Fruit fly (Drosophila melanogaster) whole organism, embryonic: ENCODE measurements around the gene Polr2D.

Experiments used
- CG13123 ChIP-seq: fragments of 200-800 bp; sonication (Bioruptor generic); optimal IDR thresholded peaks from 2 replicates; lab custom pipeline; 2016; ENCODE audit warnings: missing biosample characterization, missing genetic modification characterization
- CG13894 ChIP-seq: fragments of 200-800 bp; sonication (Bioruptor generic); optimal IDR thresholded peaks from 3 replicates; lab custom pipeline; 2018; ENCODE audit warnings: missing biosample characterization, mild to moderate bottlenecking, missing genetic modification characterization, moderate library complexity
- CG16779 ChIP-seq: fragments of 200-800 bp; sonication (Bioruptor generic); IDR thresholded peaks from 2 replicates; pipeline ENCODE4 v1.3.6; 2022; ENCODE audit warnings: missing biosample characterization, missing genetic modification characterization
- CG18599 ChIP-seq: fragments of 200-800 bp; sonication (Bioruptor generic); optimal IDR thresholded peaks from 3 replicates; lab custom pipeline; 2017; ENCODE audit warnings: missing biosample characterization, missing genetic modification characterization, mild to moderate bottlenecking, moderate library complexity, missing genetic modification reagents
- CG5245 ChIP-seq: fragments of 200-800 bp; sonication (Bioruptor generic); optimal IDR thresholded peaks from 3 replicates; lab custom pipeline; 2016; ENCODE audit warnings: missing biosample characterization, missing genetic modification characterization
- CG7963 ChIP-seq: fragments of 200-800 bp; sonication (Bioruptor generic); IDR thresholded peaks from 3 replicates; pipeline ENCODE4 v1.3.6; 2022; ENCODE audit warnings: missing biosample characterization, missing genetic modification characterization; ENCODE audit not compliant: partially characterized antibody
- CG8765 ChIP-seq: fragments of 200-800 bp; sonication (Bioruptor generic); IDR thresholded peaks from 2 replicates; pipeline ENCODE4 v1.3.6; 2022; ENCODE audit warnings: missing biosample characterization, missing genetic modification characterization
- CG9215 ChIP-seq: fragments of 200-800 bp; sonication (Bioruptor generic); IDR thresholded peaks from 2 replicates; pipeline ENCODE4 v1.3.6; 2022; ENCODE audit warnings: missing biosample characterization, missing genetic modification characterization
- CTCF ChIP-seq: fragments of 200-800 bp; sonication (Bioruptor generic); optimal IDR thresholded peaks from 2 replicates; lab custom pipeline; 2017; ENCODE audit warnings: missing biosample characterization, mild to moderate bottlenecking, missing genetic modification characterization, moderate library complexity
- D19A ChIP-seq: fragments of 200-800 bp; optimal IDR thresholded peaks from 3 replicates; lab custom pipeline; 2019; ENCODE audit warnings: missing biosample characterization, mild to moderate bottlenecking, missing genetic modification characterization, moderate library complexity
- D19B ChIP-seq: fragments of 200-800 bp; sonication (Bioruptor generic); optimal IDR thresholded peaks from 2 replicates; lab custom pipeline; 2017; ENCODE audit warnings: missing biosample characterization, mild to moderate bottlenecking, missing genetic modification characterization
- Dad ChIP-seq: fragments of 200-800 bp; sonication (Bioruptor generic); optimal IDR thresholded peaks from 3 replicates; lab custom pipeline; 2016; ENCODE audit warnings: missing biosample characterization, missing genetic modification characterization
- Dbx ChIP-seq: fragments of 200-800 bp; sonication (Bioruptor generic); IDR thresholded peaks from 3 replicates; pipeline ENCODE4 v1.3.6; 2022; ENCODE audit warnings: missing biosample characterization, missing genetic modification characterization
- Deaf1 ChIP-seq: fragments of 200-800 bp; optimal IDR thresholded peaks from 3 replicates; lab custom pipeline; 2019; ENCODE audit warnings: missing biosample characterization, mild to moderate bottlenecking, missing genetic modification characterization, moderate library complexity
- Dref ChIP-seq: fragments of 200-800 bp; sonication (Bioruptor generic); IDR thresholded peaks from 2 replicates; pipeline ENCODE4 v1.3.6; 2022; ENCODE audit warnings: missing biosample characterization, missing genetic modification characterization
- Eip74EF ChIP-seq, 2 experiments: fragments of 200-800 bp in 1 of 2; fragments of >200 bp in 1 of 2; sonication (Bioruptor generic) in 1 of 2; optimal IDR thresholded peaks; 2 replicates each; lab custom pipeline; 2017 to 2019; ENCODE audit warnings: missing biosample characterization in 2 of 2, missing genetic modification characterization in 2 of 2, mild to moderate bottlenecking in 1 of 2, moderate library complexity in 1 of 2
- Hr3 ChIP-seq: fragments of 200-800 bp; sonication (Bioruptor generic); optimal IDR thresholded peaks from 3 replicates; lab custom pipeline; 2016; ENCODE audit warnings: missing biosample characterization, missing genetic modification characterization
- Hr51 ChIP-seq, 2 experiments: fragments of 200-800 bp; sonication (Bioruptor generic); optimal IDR thresholded peaks; 2 replicates in 1 of 2; 3 replicates in 1 of 2; lab custom pipeline; 2016 to 2018; ENCODE audit warnings: missing biosample characterization in 2 of 2, missing genetic modification characterization in 2 of 2, mild to moderate bottlenecking in 1 of 2, moderate library complexity in 1 of 2
- Hr78 ChIP-seq, 2 experiments: fragments of 200-800 bp in 1 of 2; fragments of >200 bp in 1 of 2; sonication (Bioruptor generic) in 1 of 2; optimal IDR thresholded peaks; 2 replicates each; lab custom pipeline; 2017 to 2019; ENCODE audit warnings: missing biosample characterization in 2 of 2, missing genetic modification characterization in 2 of 2, mild to moderate bottlenecking in 1 of 2, moderate library complexity in 1 of 2
- Hsf ChIP-seq: fragments of 200-800 bp; sonication (Bioruptor generic); optimal IDR thresholded peaks from 3 replicates; lab custom pipeline; 2016; ENCODE audit warnings: missing biosample characterization, missing genetic modification characterization
- Lim3 ChIP-seq: fragments of 200-800 bp; sonication (Bioruptor generic); IDR thresholded peaks from 2 replicates; pipeline ENCODE4 v1.3.6; 2022; ENCODE audit warnings: missing biosample characterization, missing genetic modification characterization
- MTF-1 ChIP-seq: fragments of 200-800 bp; sonication (Bioruptor generic); optimal IDR thresholded peaks from 2 replicates; lab custom pipeline; 2018; ENCODE audit warnings: missing biosample characterization, mild to moderate bottlenecking, missing genetic modification characterization, borderline replicate concordance
- Med ChIP-seq: fragments of 200-800 bp; sonication (Bioruptor generic); peaks from one replicate; lab custom pipeline; 2016; ENCODE audit warnings: missing biosample characterization, missing genetic modification characterization, mild to moderate bottlenecking, inconsistent platforms, moderate library complexity
- Myb ChIP-seq: fragments of 200-800 bp; sonication (Bioruptor generic); optimal IDR thresholded peaks from 2 replicates; lab custom pipeline; 2016; ENCODE audit warnings: missing biosample characterization, missing genetic modification characterization
- Nf-YC ChIP-seq: fragments of 200-800 bp; optimal IDR thresholded peaks from 3 replicates; lab custom pipeline; 2019; ENCODE audit warnings: missing biosample characterization, mild to moderate bottlenecking, missing genetic modification characterization, moderate library complexity
- Side ChIP-seq: fragments of 200-800 bp; sonication (Bioruptor generic); optimal IDR thresholded peaks from 2 replicates; lab custom pipeline; 2016; ENCODE audit warnings: missing biosample characterization, missing genetic modification characterization
- Sry-δ ChIP-seq: fragments of 200-800 bp; sonication (Bioruptor generic); optimal IDR thresholded peaks from 2 replicates; lab custom pipeline; 2016; ENCODE audit warnings: missing biosample characterization, missing genetic modification characterization
- abd-A ChIP-seq: fragments of 200-800 bp; sonication (Bioruptor generic); optimal IDR thresholded peaks from 3 replicates; lab custom pipeline; 2019; ENCODE audit warnings: missing biosample characterization, mild to moderate bottlenecking, missing genetic modification characterization, moderate library complexity
- ap ChIP-seq: fragments of 200-800 bp; sonication (Bioruptor generic); IDR thresholded peaks from 2 replicates; pipeline ENCODE4 v1.3.6; 2022; ENCODE audit warnings: missing biosample characterization, missing genetic modification characterization
- ash1 ChIP-seq: fragments of 200-800 bp; sonication (Bioruptor generic); optimal IDR thresholded peaks from 2 replicates; lab custom pipeline; 2018; ENCODE audit warnings: missing biosample characterization, mild to moderate bottlenecking, missing genetic modification characterization
- ato ChIP-seq: fragments of 200-800 bp; sonication (Bioruptor generic); IDR thresholded peaks from 2 replicates; pipeline ENCODE4 v1.3.6; 2022; ENCODE audit warnings: missing biosample characterization, missing genetic modification characterization; ENCODE audit not compliant: partially characterized antibody
- chif ChIP-seq, 2 experiments: fragments of 200-800 bp; sonication (Bioruptor generic); optimal IDR thresholded peaks; 3 replicates each; lab custom pipeline; 2016; ENCODE audit warnings: missing biosample characterization in 2 of 2, missing genetic modification characterization in 2 of 2
- danr ChIP-seq: fragments of 200-800 bp; sonication (Bioruptor generic); IDR thresholded peaks from 2 replicates; pipeline ENCODE4 v1.3.6; 2022; ENCODE audit warnings: missing biosample characterization, missing genetic modification characterization
- dm ChIP-seq: fragments of 200-800 bp; sonication (Bioruptor generic); optimal IDR thresholded peaks from 3 replicates; lab custom pipeline; 2016; ENCODE audit warnings: missing biosample characterization, missing genetic modification characterization
- ewg ChIP-seq: fragments of 200-800 bp; sonication (Bioruptor generic); optimal IDR thresholded peaks from 3 replicates; lab custom pipeline; 2017; ENCODE audit warnings: mild to moderate bottlenecking, missing biosample characterization, missing genetic modification reagents, missing genetic modification characterization
- exex ChIP-seq: fragments of 200-800 bp; sonication (Bioruptor generic); optimal IDR thresholded peaks from 4 replicates; lab custom pipeline; 2018; ENCODE audit warnings: missing biosample characterization, mild to moderate bottlenecking, missing genetic modification characterization, moderate library complexity
- fd64A ChIP-seq: fragments of 200-800 bp; sonication (Bioruptor generic); optimal IDR thresholded peaks from 3 replicates; lab custom pipeline; 2018; ENCODE audit warnings: missing biosample characterization, mild to moderate bottlenecking, missing genetic modification characterization
- grau ChIP-seq: fragments of 200-800 bp; optimal IDR thresholded peaks from 3 replicates; lab custom pipeline; 2019; ENCODE audit warnings: missing biosample characterization, mild to moderate bottlenecking, missing genetic modification characterization, moderate library complexity
- gro ChIP-seq: fragments of 200-800 bp; sonication (Bioruptor generic); optimal IDR thresholded peaks from 2 replicates; lab custom pipeline; 2016; ENCODE audit warnings: missing biosample characterization, missing genetic modification characterization
- hkb ChIP-seq, 2 experiments: fragments of 200-800 bp in 1 of 2; fragments of >200 bp in 1 of 2; sonication (Bioruptor generic) in 1 of 2; IDR thresholded peaks in 1 of 2; optimal IDR thresholded peaks in 1 of 2; 2 replicates each; pipeline versions ENCODE4 v1.3.6 to Lab custom; 2017 to 2022; ENCODE audit warnings: missing biosample characterization in 1 of 2, missing genetic modification characterization in 1 of 2
- hth ChIP-seq: fragments of >200 bp; optimal IDR thresholded peaks from 2 replicates; lab custom pipeline; 2017; ENCODE audit warnings: inconsistent platforms
- lab ChIP-seq: fragments of 200-800 bp; sonication (Bioruptor generic); optimal IDR thresholded peaks from 3 replicates; lab custom pipeline; 2017; ENCODE audit warnings: missing biosample characterization, missing genetic modification characterization, mild to moderate bottlenecking, moderate library complexity, missing genetic modification reagents
- prd ChIP-seq, 3 experiments: fragments of >200 bp in 2 of 3; fragments of 200-800 bp in 1 of 3; sonication (Bioruptor generic) in 1 of 3; optimal IDR thresholded peaks in 2 of 3; IDR thresholded peaks in 1 of 3; 2 replicates in 2 of 3; 3 replicates in 1 of 3; pipeline versions ENCODE4 v1.3.6 to Lab custom; 2017 to 2022; ENCODE audit warnings: missing biosample characterization in 1 of 3, missing genetic modification characterization in 1 of 3
- pum ChIP-seq: fragments of 200-800 bp; sonication (Bioruptor generic); optimal IDR thresholded peaks from 2 replicates; lab custom pipeline; 2016; ENCODE audit warnings: missing biosample characterization, missing genetic modification characterization
- ro ChIP-seq: fragments of 200-800 bp; sonication (Bioruptor generic); IDR thresholded peaks from 2 replicates; pipeline ENCODE4 v1.3.6; 2022; ENCODE audit warnings: missing biosample characterization, missing genetic modification characterization
- sd ChIP-seq: fragments of 200-800 bp; sonication (Bioruptor generic); optimal IDR thresholded peaks from 3 replicates; lab custom pipeline; 2018; ENCODE audit warnings: missing biosample characterization, mild to moderate bottlenecking, missing genetic modification characterization, moderate library complexity
- sna ChIP-seq: fragments of 200-800 bp; sonication (Bioruptor generic); IDR thresholded peaks from 2 replicates; pipeline ENCODE4 v1.3.6; 2022; ENCODE audit warnings: missing biosample characterization, missing genetic modification characterization; ENCODE audit not compliant: partially characterized antibody
- so ChIP-seq: fragments of 200-800 bp; sonication (Bioruptor generic); IDR thresholded peaks from 3 replicates; pipeline ENCODE4 v1.3.6; 2022; ENCODE audit warnings: missing biosample characterization, missing genetic modification characterization
- trh ChIP-seq: fragments of 200-800 bp; sonication (Bioruptor generic); optimal IDR thresholded peaks from 2 replicates; lab custom pipeline; 2016; ENCODE audit warnings: missing biosample characterization, missing genetic modification characterization
- zen2 ChIP-seq: fragments of 200-800 bp; sonication (Bioruptor generic); IDR thresholded peaks from 3 replicates; pipeline ENCODE4 v1.3.6; 2022; ENCODE audit warnings: missing biosample characterization, missing genetic modification characterization; ENCODE audit not compliant: partially characterized antibody

Polr2D gene

dm6 chr3R:18283441-18283840, 28.2 kb upstream of the Polr2D start, which contains the start of the genes CG14312 and CG8064 (continued):
- TF ChIP-seq grau (tag; lab: Kevin White, UChicago) (no peak), Dref (GFP tag; lab: Robert Waterston, UW) (peak; percentile 94), ato (peak; percentile 54; the same call in 1 of the 2 replicates), D19B (GFP tag; lab: Kevin White, UChicago) (no peak), Lim3 (GFP tag; lab: Robert Waterston, UW) (no peak), CG7963 (GFP tag; lab: Robert Waterston, UW) (peak; percentile 59; the same call in 2 of the 3 replicates), sna (peak; percentile 52; the same call in 1 of the 2 replicates), so (no peak), MTF-1 (no peak), hkb (optimal IDR thresholded peaks at IDR 0.05; lab: Kevin White, UChicago) (peak; percentile 39), hkb (GFP tag; IDR thresholded peaks at IDR 0.05; lab: Robert Waterston, UW) (no peak), CG8765 (GFP tag; lab: Robert Waterston, UW) (no peak), D19A (tag; lab: Kevin White, UChicago) (no peak), pum (GFP tag; lab: Kevin White, UChicago) (no peak), Hr51 (GFP tag; optimal IDR thresholded peaks at IDR 0.05; lab: Kevin White, UChicago) (peak in 1 of 2 experiments; percentile 75), fd64A (GFP tag; lab: Kevin White, UChicago) (no peak), Med (GFP tag; lab: Kevin White, UChicago) (peak; percentile 55), Eip74EF (GFP tag; optimal IDR thresholded peaks at IDR 0.05; lab: Kevin White, UChicago) (no peak), ash1 (GFP tag; lab: Kevin White, UChicago) (no peak), Nf-YC (tag; lab: Kevin White, UChicago) (no peak), zen2 (GFP tag; lab: Robert Waterston, UW) (no peak; the same call in 2 of the 3 replicates), trh (GFP tag; lab: Kevin White, UChicago) (no peak), Hsf (GFP tag; lab: Kevin White, UChicago) (no peak), Myb (GFP tag; lab: Kevin White, UChicago) (peak; percentile 99), CG18599 (no peak), Dbx (GFP tag; lab: Robert Waterston, UW) (peak; percentile 8; the same call in 1 of the 3 replicates), sd (tag; lab: Kevin White, UChicago) (no peak), ap (GFP tag; lab: Robert Waterston, UW) (no peak), ewg (peak; percentile 100), Hr78 (GFP tag; optimal IDR thresholded peaks at IDR 0.05; lab: Kevin White, UChicago) (no peak), Sry-δ (peak; percentile 94), Deaf1 (tag; lab: Kevin White, UChicago) (no peak), CG13894 (tag; lab: Kevin White, UChicago) (no peak), prd (optimal IDR thresholded peaks at IDR 0.05; lab: Kevin White, UChicago) (no peak), prd (GFP tag; IDR thresholded peaks at IDR 0.05; lab: Robert Waterston, UW) (no peak), gro (GFP tag; lab: Kevin White, UChicago) (peak; percentile 10), chif (GFP tag; optimal IDR thresholded peaks at IDR 0.05; lab: Kevin White, UChicago) (no peak), CG13123 (GFP tag; lab: Kevin White, UChicago) (no peak), ro (GFP tag; lab: Robert Waterston, UW) (no peak), Side (GFP tag; lab: Kevin White, UChicago) (no peak), hth (lab: Kevin White, UChicago) (no peak), Hr3 (no peak), exex (tag; lab: Kevin White, UChicago) (no peak), danr (GFP tag; lab: Robert Waterston, UW) (no peak), Dad (GFP tag; lab: Kevin White, UChicago) (no peak), CG16779 (GFP tag; lab: Robert Waterston, UW) (no peak), CTCF (no peak), CG5245 (GFP tag; lab: Kevin White, UChicago) (no peak), abd-A (no peak), lab (GFP tag; lab: Kevin White, UChicago) (no peak), dm (GFP tag; lab: Kevin White, UChicago) (peak; percentile 95), CG9215 (GFP tag; lab: Robert Waterston, UW) (no peak)
